Fruit fly (Drosophila melanogaster): Measurements from ENCODE around the gene CG33934.
A peak's percentile ranks its signal among the peaks of the same experiment; 100 is the strongest.

CG33934 gene

DNA sequence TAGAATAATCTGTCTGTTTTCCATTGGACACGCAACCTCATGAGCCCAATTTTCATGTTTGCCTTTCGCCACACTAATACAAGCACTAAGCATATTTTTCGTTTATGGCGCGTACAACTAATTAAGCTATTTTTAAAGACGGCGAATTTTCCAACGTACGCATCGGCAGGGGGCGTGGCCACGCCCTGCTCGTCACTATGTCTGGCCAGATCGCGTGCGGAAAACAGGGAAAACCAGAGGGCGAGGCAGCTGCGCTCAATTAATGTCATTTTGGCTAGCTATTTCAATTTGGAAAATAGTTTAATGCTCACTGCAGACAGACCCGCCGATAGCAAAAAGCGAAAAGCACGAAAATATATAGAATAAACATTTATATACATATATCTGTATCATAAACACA lies 37.9 kb upstream of the CG33934 start:
- no peak for TF ChIP-seq CG32264 (GFP tag; optimal IDR thresholded peaks at IDR 0.05)
- no peak for TF ChIP-seq OdsH (GFP tag; optimal IDR thresholded peaks at IDR 0.05)
- no peak for TF ChIP-seq Jra (GFP tag; optimal IDR thresholded peaks at IDR 0.05)
- TF ChIP-seq br (GFP tag; optimal IDR thresholded peaks at IDR 0.05), result no peak
- no peak for TF ChIP-seq Abd-B (GFP tag; optimal IDR thresholded peaks at IDR 0.05)
- no peak for TF ChIP-seq CG9705 (GFP tag; optimal IDR thresholded peaks at IDR 0.05)
- no peak for TF ChIP-seq Rel (GFP tag; optimal IDR thresholded peaks at IDR 0.05)
- TF ChIP-seq Rel (tag; optimal IDR thresholded peaks at IDR 0.05), result no peak
- TF ChIP-seq jim (GFP tag; optimal IDR thresholded peaks at IDR 0.05), result no peak
- no peak for TF ChIP-seq HLH106 (tag; optimal IDR thresholded peaks at IDR 0.05)
- TF ChIP-seq CrebA (GFP tag; optimal IDR thresholded peaks at IDR 0.05; ENCODE audit: borderline replicate concordance), result no peak
- no peak for TF ChIP-seq Dfd (GFP tag; optimal IDR thresholded peaks at IDR 0.05)
- TF ChIP-seq ey (GFP tag; optimal IDR thresholded peaks at IDR 0.05), result no peak
- TF ChIP-seq Hr83 (GFP tag; optimal IDR thresholded peaks at IDR 0.05; ENCODE audit: poor library complexity, severe bottlenecking), result no peak

- TF ChIP-seq CG32264 (GFP tag; optimal IDR thresholded peaks at IDR 0.05) (no peak), Rel (GFP tag; optimal IDR thresholded peaks at IDR 0.05) (no peak), Rel (tag; optimal IDR thresholded peaks at IDR 0.05) (no peak), pan (optimal IDR thresholded peaks at IDR 0.05) (no peak)
These were observed 35.9 kb upstream of the CG33934 start for dm6 chr3R:20006617-20007016.

dm6 chr3R:20007399-20008285 lies 34.9 kb upstream of the CG33934 start:
- TF ChIP-seq Myc (optimal IDR thresholded peaks at IDR 0.05) (no peak), Hnf4 (GFP tag; optimal IDR thresholded peaks at IDR 0.05) (no peak), dmrt93B (GFP tag; optimal IDR thresholded peaks at IDR 0.05) (no peak), Mio (GFP tag; optimal IDR thresholded peaks at IDR 0.05) (no peak), tai (GFP tag; optimal IDR thresholded peaks at IDR 0.05) (no peak), Sp1 (GFP tag; optimal IDR thresholded peaks at IDR 0.05) (no peak), lola (GFP tag; optimal IDR thresholded peaks at IDR 0.05) (no peak), CrebA (GFP tag; optimal IDR thresholded peaks at IDR 0.05; ENCODE audit: borderline replicate concordance) (no peak), CG32264 (GFP tag; optimal IDR thresholded peaks at IDR 0.05) (no peak), N (GFP tag; optimal IDR thresholded peaks at IDR 0.05) (no peak), dsf (GFP tag; optimal IDR thresholded peaks at IDR 0.05; ENCODE audit: borderline replicate concordance) (no peak), brk (GFP tag; optimal IDR thresholded peaks at IDR 0.05) (no peak), h (GFP tag; optimal IDR thresholded peaks at IDR 0.05) (no peak), dl (GFP tag; optimal IDR thresholded peaks at IDR 0.05; ENCODE audit: insufficient read depth in 1 of 2, partially characterized antibody in 2 of 2) (no peak)

DNA sequence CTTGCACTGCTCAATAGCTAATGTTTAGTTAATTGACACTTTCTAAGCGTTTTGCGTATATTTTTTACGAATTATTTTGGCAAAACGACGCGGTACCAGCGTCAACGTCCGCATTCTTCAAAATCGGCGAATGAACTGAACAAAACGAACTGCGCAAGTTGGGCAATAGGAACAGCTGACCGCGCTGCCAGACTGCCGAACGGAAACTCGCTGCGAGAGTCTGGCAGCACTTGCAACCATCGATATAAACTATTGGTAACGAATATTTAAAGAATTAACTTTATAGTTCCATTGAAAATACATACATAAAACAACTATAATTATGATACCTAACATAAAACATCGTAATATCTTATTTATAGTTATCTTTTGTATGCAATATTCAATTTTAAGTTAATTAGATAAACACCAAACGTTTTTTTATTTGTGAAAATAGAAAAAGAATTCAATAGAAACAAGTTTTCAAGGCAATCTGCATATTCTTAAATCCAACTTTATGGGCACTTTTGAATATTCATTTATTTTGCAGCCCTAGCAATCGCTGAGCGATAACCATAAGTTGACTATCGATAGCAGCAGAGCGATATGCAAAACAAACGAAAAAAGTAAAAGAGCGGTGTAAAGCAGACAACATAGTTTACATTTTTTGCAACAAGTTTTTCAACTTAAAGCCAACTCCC lies 34.0 kb upstream of the CG33934 start, which contains the start of the genes Hs6st and MED25:
Gene Hs6st, minus strand, starts transcription at position 141 of the 680 bp plus-strand sequence.
Gene MED25, plus strand, starts transcription at position 576 of the 680 bp plus-strand sequence.
- TF ChIP-seq h (GFP tag; optimal IDR thresholded peaks at IDR 0.05) (peak; percentile 71), dmrt93B (GFP tag; optimal IDR thresholded peaks at IDR 0.05) (peak; percentile 41), Sp1 (GFP tag; optimal IDR thresholded peaks at IDR 0.05) (peak; percentile 37), psq (GFP tag; optimal IDR thresholded peaks at IDR 0.05) (peak; percentile 98), N (GFP tag; optimal IDR thresholded peaks at IDR 0.05) (no peak), CG9705 (GFP tag; optimal IDR thresholded peaks at IDR 0.05) (peak; percentile 40), sv (GFP tag; optimal IDR thresholded peaks at IDR 0.05) (peak; percentile 32), jim (GFP tag; optimal IDR thresholded peaks at IDR 0.05) (no peak), dl (GFP tag; optimal IDR thresholded peaks at IDR 0.05; ENCODE audit: insufficient read depth in 1 of 2, partially characterized antibody in 2 of 2) (no peak), GATAd (GFP tag; optimal IDR thresholded peaks at IDR 0.05) (no peak), OdsH (GFP tag; optimal IDR thresholded peaks at IDR 0.05) (no peak), HLH106 (tag; optimal IDR thresholded peaks at IDR 0.05) (peak; percentile 34), tai (GFP tag; optimal IDR thresholded peaks at IDR 0.05) (no peak), fru (GFP tag; optimal IDR thresholded peaks at IDR 0.05) (peak; percentile 17), Hr83 (GFP tag; optimal IDR thresholded peaks at IDR 0.05; ENCODE audit: poor library complexity, severe bottlenecking) (peak; percentile 70)

All from whole organism, wandering third instar larva.